Worm (Caenorhabditis elegans): Measurements from ENCODE around the gene clr-1.

DNA sequence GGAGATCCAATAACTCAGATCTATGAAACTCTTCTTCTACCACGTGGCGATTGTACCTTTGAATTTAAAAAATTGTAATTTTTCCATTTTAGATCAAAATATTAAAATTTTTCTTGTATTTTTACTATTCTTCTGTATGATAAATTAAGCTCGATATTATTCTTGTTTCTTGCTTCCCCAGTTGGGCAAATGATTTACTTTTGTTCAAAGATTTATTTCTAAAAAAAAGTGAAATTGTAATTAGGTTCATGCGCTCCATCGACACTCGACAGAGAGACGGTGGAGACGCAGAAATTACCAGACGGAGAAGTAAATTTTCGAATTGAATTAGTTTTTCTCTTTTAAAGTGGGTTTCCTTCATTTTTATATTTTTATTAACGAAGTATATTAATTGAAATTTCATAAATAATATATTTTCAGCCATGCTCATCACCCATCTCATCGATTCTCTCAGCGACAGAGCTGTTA, 39.7 kb downstream of the clr-1 start, which contains the start of gene npp-24:
- no peak for TF ChIP-seq pes-1 (GFP tag; IDR thresholded peaks at IDR 0.05)
- TF ChIP-seq ama-1 (optimal IDR thresholded peaks at IDR 0.05) = no peak
- no peak for TF ChIP-seq F13C5.2 (tag; optimal IDR thresholded peaks at IDR 0.05)
- TF ChIP-seq hnd-1 (tag; optimal IDR thresholded peaks at IDR 0.05) = no peak
- no peak for TF ChIP-seq flt-1 (GFP tag; IDR thresholded peaks at IDR 0.05)
